Worm (Caenorhabditis elegans): Measurements from ENCODE around the gene ttyh-1.

ce11 chrX:11365995-11366394 lies 2.5 kb upstream of the ttyh-1 start:
- no peak for TF ChIP-seq med-1 (GFP tag; optimal IDR thresholded peaks at IDR 0.05; ENCODE audit: insufficient read depth)
- TF ChIP-seq ref-1 (GFP tag; conservative IDR thresholded peaks at IDR 0.05) = no peak
- no peak for TF ChIP-seq cog-1 (tag; optimal IDR thresholded peaks at IDR 0.05)
- no peak for TF ChIP-seq ztf-23 (GFP tag; IDR thresholded peaks at IDR 0.05)
- 0 out of 2 replicates have a peak, but pooled peaks have one; percentile 30 for TF ChIP-seq flt-1 (GFP tag; IDR thresholded peaks at IDR 0.05)
- no peak for TF ChIP-seq klf-2 (GFP tag; conservative IDR thresholded peaks at IDR 0.05)
- TF ChIP-seq ztf-29 (GFP tag; IDR thresholded peaks at IDR 0.05) = no peak
- no peak for TF ChIP-seq tab-1 (GFP tag; IDR thresholded peaks at IDR 0.05)
